Worm (Caenorhabditis elegans) whole organism, L1 larva: Measurements from ENCODE around the gene ttr-16.

Source experiments
- Y116A8C.19 ChIP-seq: sonication (generic microtip); optimal IDR thresholded peaks from 2 replicates; lab custom pipeline; 2016; ENCODE audit warnings: missing compliant biosample characterization, missing genetic modification characterization, borderline replicate concordance
- ceh-8 ChIP-seq: fragments of 200-800 bp; sonication (Bioruptor generic); optimal IDR thresholded peaks from 2 replicates; lab custom pipeline; 2018; ENCODE audit warnings: mild to moderate bottlenecking, missing genetic modification characterization, moderate library complexity, missing compliant biosample characterization
- ceh-90 ChIP-seq: sonication (generic microtip); optimal IDR thresholded peaks from 2 replicates; lab custom pipeline; 2016; ENCODE audit warnings: missing genetic modification characterization, missing compliant biosample characterization
- egl-27 ChIP-seq, 2 experiments: fragments of 150-350 bp in 1 of 2; sonication (generic microtip); optimal IDR thresholded peaks; 3 replicates each; lab custom pipeline; 2017 to 2018; ENCODE audit warnings: missing biosample characterization in 2 of 2, missing genetic modification characterization in 2 of 2, missing genetic modification reagents in 2 of 2
- nhr-11 ChIP-seq: fragments of 150-350 bp; optimal IDR thresholded peaks from 2 replicates; lab custom pipeline; 2014; ENCODE audit warnings: missing biosample characterization, missing genetic modification characterization
- rnt-1 ChIP-seq: sonication (generic microtip); optimal IDR thresholded peaks from 2 replicates; lab custom pipeline; 2016; ENCODE audit warnings: mild to moderate bottlenecking, missing genetic modification characterization, moderate library complexity, missing compliant biosample characterization
- ztf-11 ChIP-seq, 2 experiments: sonication (generic microtip); optimal IDR thresholded peaks; 2 replicates each; lab custom pipeline; 2016 to 2017; ENCODE audit warnings: missing genetic modification characterization in 2 of 2, missing biosample characterization in 1 of 2, missing compliant biosample characterization in 1 of 2
- ztf-4 ChIP-seq: fragments of 150-350 bp; optimal IDR thresholded peaks from 2 replicates; lab custom pipeline; 2014; ENCODE audit warnings: missing biosample characterization, missing genetic modification characterization

ce11 chrIV:11083609-11084008, 19.7 kb upstream of the ttr-16 start, which contains the start of gene klc-1:
- TF ChIP-seq Y116A8C.19 (no peak), ceh-8 (GFP tag; lab: Kevin White, UChicago) (no peak), egl-27 (tag; optimal IDR thresholded peaks at IDR 0.05; lab: Kevin White, UChicago) (no peak), nhr-11 (no peak), ztf-11 (tag; optimal IDR thresholded peaks at IDR 0.05; lab: Kevin White, UChicago) (no peak), rnt-1 (tag; lab: Kevin White, UChicago) (no peak), ceh-90 (tag; lab: Kevin White, UChicago) (no peak), ztf-4 (tag; lab: Kevin White, UChicago) (no peak)
